Worm (Caenorhabditis elegans): ENCODE results near the gene glb-31.

The glb-31 gene

DNA sequence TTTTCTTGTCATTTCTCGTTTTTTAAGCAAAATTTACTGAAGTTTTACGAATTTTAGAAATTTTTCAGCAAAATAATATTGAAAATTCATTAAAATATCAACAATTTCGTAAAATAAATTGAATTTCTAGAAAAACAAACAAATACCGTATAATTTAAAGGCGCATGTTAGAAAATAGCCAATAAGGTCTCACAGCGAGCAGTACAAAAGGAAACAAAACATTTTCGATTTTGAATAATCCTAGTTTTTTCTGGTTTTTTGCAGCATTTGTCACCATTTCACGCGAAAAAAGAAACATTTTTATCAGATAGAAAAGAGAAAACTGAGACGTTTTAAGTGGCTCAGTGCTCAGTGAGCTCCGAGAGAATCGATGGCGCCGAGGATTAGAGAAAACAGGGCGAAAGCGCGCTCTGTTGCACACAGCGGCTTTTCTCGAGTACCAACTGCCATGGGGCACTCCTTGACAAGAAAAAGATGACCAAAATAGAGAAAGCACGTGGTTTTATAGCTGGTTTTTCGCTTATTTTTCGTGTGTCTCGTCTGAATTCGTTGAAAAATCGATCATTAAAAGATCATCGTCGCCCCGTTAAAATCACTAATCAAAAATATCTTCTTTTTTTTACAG, 8.6 kb upstream of the glb-31 start, which contains the start of the genes alh-6 and fcho-1 (continued):
- TF ChIP-seq skn-1 (tag; optimal IDR thresholded peaks at IDR 0.05) (no peak), attf-4 (tag; optimal IDR thresholded peaks at IDR 0.05) (no peak), daf-8 (GFP tag; IDR thresholded peaks at IDR 0.05) (no peak), lin-15B (tag; optimal IDR thresholded peaks at IDR 0.05) (no peak), mxl-2 (GFP tag; conservative IDR thresholded peaks at IDR 0.05) (no peak), ceh-28 (tag; optimal IDR thresholded peaks at IDR 0.05) (no peak)

DNA sequence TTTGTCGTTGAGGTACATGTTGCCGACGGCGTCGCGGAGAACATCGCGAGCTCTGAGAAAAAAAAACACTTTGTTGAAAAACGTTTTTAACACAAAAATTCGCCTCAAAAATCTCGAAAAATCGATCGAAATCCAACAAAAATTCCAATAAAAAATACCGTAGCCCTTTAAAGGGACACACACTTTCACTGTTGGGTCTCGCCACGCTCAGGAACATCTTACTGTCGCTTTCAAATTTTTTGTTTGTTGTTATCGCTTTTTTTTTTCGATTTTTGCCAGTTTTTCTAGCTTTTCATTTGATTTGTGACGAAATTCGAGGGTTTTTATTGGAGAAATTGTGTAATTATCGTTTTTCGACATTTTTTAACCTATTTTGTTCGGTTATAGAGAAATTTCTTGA, 5.1 kb upstream of the glb-31 start:
- no peak for TF ChIP-seq fos-1 (tag; optimal IDR thresholded peaks at IDR 0.05)
- TF ChIP-seq mep-1 (tag; optimal IDR thresholded peaks at IDR 0.05) = no peak
- TF ChIP-seq mdl-1 (tag; optimal IDR thresholded peaks at IDR 0.05) = no peak
- no peak for TF ChIP-seq dmd-8 (GFP tag; IDR thresholded peaks at IDR 0.05)
- peak in 1 of 2 experiments; percentile 29 for TF ChIP-seq lsy-2 (tag; optimal IDR thresholded peaks at IDR 0.05)
- no peak for TF ChIP-seq ceh-62 (tag; optimal IDR thresholded peaks at IDR 0.05)
- no peak for TF ChIP-seq spr-3 (GFP tag; optimal IDR thresholded peaks at IDR 0.05)
- no peak for TF ChIP-seq lir-3 (tag; optimal IDR thresholded peaks at IDR 0.05)
- no peak for TF ChIP-seq ama-1 (optimal IDR thresholded peaks at IDR 0.05)
- no peak for TF ChIP-seq rbr-2 (tag; optimal IDR thresholded peaks at IDR 0.05)
- TF ChIP-seq unc-130 (GFP tag; optimal IDR thresholded peaks at IDR 0.05) = no peak
- TF ChIP-seq ctbp-1 (GFP tag; IDR thresholded peaks at IDR 0.05) = no peak
- TF ChIP-seq D1046.2 (GFP tag; IDR thresholded peaks at IDR 0.05) = no peak
- peak; percentile 51 for TF ChIP-seq F49E8.2 (tag; optimal IDR thresholded peaks at IDR 0.05; ENCODE audit: borderline replicate concordance)
- TF ChIP-seq zip-11 (GFP tag; IDR thresholded peaks at IDR 0.05) = no peak
- TF ChIP-seq mxl-3 (GFP tag; optimal IDR thresholded peaks at IDR 0.05) = no peak
- TF ChIP-seq daf-16 (GFP tag; optimal IDR thresholded peaks at IDR 0.05) = no peak
- no peak for TF ChIP-seq daf-16 (tag; optimal IDR thresholded peaks at IDR 0.05)
- no peak for TF ChIP-seq lin-13 (GFP tag; optimal IDR thresholded peaks at IDR 0.05)
- no peak for TF ChIP-seq nhr-77 (tag; optimal IDR thresholded peaks at IDR 0.05)
- TF ChIP-seq Y75B8A.6 (GFP tag; IDR thresholded peaks at IDR 0.05) = no peak
- no peak for TF ChIP-seq zfp-2 (tag; optimal IDR thresholded peaks at IDR 0.05)
- TF ChIP-seq snpc-4 (tag; optimal IDR thresholded peaks at IDR 0.05) = no peak
- peak; percentile 38 for TF ChIP-seq aha-1 (tag)
- TF ChIP-seq nhr-11 (tag; optimal IDR thresholded peaks at IDR 0.05) = no peak
- peak; percentile 47 for TF ChIP-seq lin-38 (GFP tag; IDR thresholded peaks at IDR 0.05)
- TF ChIP-seq ceh-82 (tag; optimal IDR thresholded peaks at IDR 0.05) = no peak
- TF ChIP-seq Y48G9A.11 (GFP tag; IDR thresholded peaks at IDR 0.05) = peak; percentile 26; the same call in 1 of the 2 replicates
- no peak for TF ChIP-seq F44E2.7 (GFP tag; IDR thresholded peaks at IDR 0.05)
- no peak for TF ChIP-seq gei-8 (GFP tag; optimal IDR thresholded peaks at IDR 0.05)
- TF ChIP-seq pqm-1 (tag; optimal IDR thresholded peaks at IDR 0.05) = no peak
- TF ChIP-seq F37D6.2 (tag; optimal IDR thresholded peaks at IDR 0.05) = no peak

DNA sequence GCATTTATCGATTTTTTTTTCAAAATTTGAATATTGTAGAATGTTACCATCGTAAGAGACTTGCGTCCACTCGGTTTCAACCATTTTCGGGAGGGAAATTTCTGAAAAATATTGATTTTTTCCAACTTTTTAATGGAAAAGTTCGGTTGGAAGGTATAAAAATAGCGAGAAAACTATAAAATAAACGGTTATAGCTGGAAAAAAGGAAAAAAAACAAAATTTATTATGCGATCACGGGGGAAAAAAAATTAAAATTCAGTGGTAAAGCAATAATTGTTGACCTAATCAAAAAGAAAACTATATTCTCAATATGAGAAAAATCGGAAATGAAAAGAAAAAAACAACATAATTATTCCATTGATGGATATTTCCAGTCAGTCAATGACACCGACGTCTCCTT, 4.6 kb upstream of the glb-31 start, which contains the start of gene emc-2:
Gene emc-2, minus strand, starts transcription at position 101 of the 400 bp plus-strand sequence.
- TF ChIP-seq ceh-28 (tag; optimal IDR thresholded peaks at IDR 0.05) = peak; percentile 9
- peak in 1 of 2 experiments; percentile 25 for TF ChIP-seq unc-62 (GFP tag; optimal IDR thresholded peaks at IDR 0.05 in 1 of 2)
- no peak for TF ChIP-seq unc-62 (tag; optimal IDR thresholded peaks at IDR 0.05)
- no peak for TF ChIP-seq pha-4 (GFP tag; IDR thresholded peaks at IDR 0.05)
- no peak for TF ChIP-seq pha-4 (tag; optimal IDR thresholded peaks at IDR 0.05)
